Fruit fly (Drosophila melanogaster) whole organism, pupa: Measurements from ENCODE around the gene CCT7.

ENCODE experiments used
- CG10348 ChIP-seq: fragments of 200-800 bp; sonication (Bioruptor generic); IDR thresholded peaks from 2 replicates; pipeline ENCODE4 v1.3.6; 2022; ENCODE audit warnings: missing biosample characterization, missing genetic modification characterization
- CG12605 ChIP-seq: fragments of 200-800 bp; sonication (Bioruptor generic); IDR thresholded peaks from 2 replicates; pipeline ENCODE4 v1.3.6; 2022; ENCODE audit warnings: missing biosample characterization, missing genetic modification characterization
- CG13204 ChIP-seq: fragments of 200-800 bp; sonication (Bioruptor generic); optimal IDR thresholded peaks from 2 replicates; lab custom pipeline; 2018; ENCODE audit warnings: missing biosample characterization, mild to moderate bottlenecking, missing genetic modification characterization, moderate library complexity
- CG14655 ChIP-seq: fragments of 200-800 bp; sonication (Bioruptor generic); optimal IDR thresholded peaks from 3 replicates; lab custom pipeline; 2017; ENCODE audit warnings: mild to moderate bottlenecking, missing biosample characterization, missing genetic modification reagents, missing genetic modification characterization
- CG15710 ChIP-seq: fragments of 200-800 bp; sonication (Bioruptor generic); optimal IDR thresholded peaks from 2 replicates; lab custom pipeline; 2018; ENCODE audit warnings: missing biosample characterization, mild to moderate bottlenecking, missing genetic modification characterization, moderate library complexity
- CG17806 ChIP-seq: fragments of 200-800 bp; sonication (Bioruptor generic); optimal IDR thresholded peaks from 2 replicates; lab custom pipeline; 2018; ENCODE audit warnings: missing biosample characterization, mild to moderate bottlenecking, missing genetic modification characterization, moderate library complexity
- CG32121 ChIP-seq: fragments of 200-800 bp; sonication (Bioruptor generic); IDR thresholded peaks from 2 replicates; pipeline ENCODE4 v1.3.6; 2022; ENCODE audit warnings: missing biosample characterization, missing genetic modification characterization
- CG34367 ChIP-seq: fragments of 200-800 bp; sonication (Bioruptor generic); optimal IDR thresholded peaks from 2 replicates; lab custom pipeline; 2018; ENCODE audit warnings: missing biosample characterization, mild to moderate bottlenecking, missing genetic modification characterization
- CG4496 ChIP-seq: fragments of 200-800 bp; sonication (Bioruptor generic); IDR thresholded peaks from 3 replicates; pipeline ENCODE4 v1.3.6; 2022; ENCODE audit warnings: missing biosample characterization, missing genetic modification characterization
- CG8159 ChIP-seq: fragments of 200-800 bp; sonication (Bioruptor generic); optimal IDR thresholded peaks from 3 replicates; lab custom pipeline; 2018; ENCODE audit warnings: missing biosample characterization, mild to moderate bottlenecking, missing genetic modification characterization, moderate library complexity
- CG8301 ChIP-seq: fragments of 200-800 bp; sonication (Bioruptor generic); optimal IDR thresholded peaks from 2 replicates; lab custom pipeline; 2018; ENCODE audit warnings: missing biosample characterization, mild to moderate bottlenecking, missing genetic modification characterization
- CG9948 ChIP-seq: fragments of 200-800 bp; sonication (Bioruptor generic); optimal IDR thresholded peaks from 2 replicates; lab custom pipeline; 2018; ENCODE audit warnings: missing biosample characterization, mild to moderate bottlenecking, missing genetic modification characterization, moderate library complexity
- D1 ChIP-seq: fragments of 200-800 bp; sonication (Bioruptor generic); optimal IDR thresholded peaks from 2 replicates; lab custom pipeline; 2018; ENCODE audit warnings: missing biosample characterization, mild to moderate bottlenecking, missing genetic modification characterization, moderate library complexity
- EcR ChIP-seq: fragments of 200-800 bp; sonication (Bioruptor generic); optimal IDR thresholded peaks from 3 replicates; lab custom pipeline; 2019; ENCODE audit warnings: missing biosample characterization, missing genetic modification characterization, mild to moderate bottlenecking, moderate library complexity, missing genetic modification reagents
- Ets98B ChIP-seq: fragments of 200-800 bp; sonication (Bioruptor generic); IDR thresholded peaks from 2 replicates; pipeline ENCODE4 v1.3.6; 2022; ENCODE audit warnings: missing biosample characterization, missing genetic modification characterization
- Pif1A ChIP-seq: fragments of 200-800 bp; sonication (Bioruptor generic); optimal IDR thresholded peaks from 3 replicates; lab custom pipeline; 2016; ENCODE audit warnings: missing biosample characterization, missing genetic modification characterization
- Pif1B ChIP-seq: fragments of 200-800 bp; sonication (Bioruptor generic); optimal IDR thresholded peaks from 3 replicates; lab custom pipeline; 2016; ENCODE audit warnings: missing biosample characterization, missing genetic modification characterization
- Snoo ChIP-seq: fragments of 200-800 bp; sonication (Bioruptor generic); optimal IDR thresholded peaks from 3 replicates; lab custom pipeline; 2017; ENCODE audit warnings: missing biosample characterization, mild to moderate bottlenecking, missing genetic modification characterization, inconsistent platforms
- fd96Ca ChIP-seq: fragments of 200-800 bp; sonication (Bioruptor generic); IDR thresholded peaks from 3 replicates; pipeline ENCODE4 v1.3.6; 2022; ENCODE audit warnings: missing biosample characterization, missing genetic modification characterization
- gl ChIP-seq: fragments of 200-800 bp; sonication (Bioruptor generic); optimal IDR thresholded peaks from 2 replicates; lab custom pipeline; 2018; ENCODE audit warnings: missing biosample characterization, mild to moderate bottlenecking, missing genetic modification characterization
- rn ChIP-seq: fragments of 200-800 bp; sonication (Bioruptor generic); IDR thresholded peaks from 2 replicates; pipeline ENCODE4 v1.3.6; 2022; ENCODE audit warnings: missing biosample characterization, missing genetic modification characterization

CCT7 gene

DNA sequence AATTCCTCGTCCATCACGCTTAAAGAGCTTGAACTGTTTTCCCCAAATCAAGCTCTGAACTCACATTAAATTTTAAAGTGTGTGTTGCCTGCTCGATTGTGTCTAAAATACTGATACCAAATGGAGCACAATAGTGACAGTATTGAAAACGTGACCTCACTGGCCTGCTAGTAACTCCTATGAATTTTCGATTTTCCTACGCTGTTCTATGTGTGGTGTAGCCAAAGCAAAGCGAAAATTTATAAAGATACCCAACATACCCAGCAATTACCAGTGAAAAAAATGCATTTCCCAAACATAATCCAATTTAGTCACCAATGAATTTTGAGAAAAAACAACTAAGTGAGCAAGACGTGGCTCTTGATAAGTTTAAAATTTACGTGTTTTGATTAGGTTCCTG is 21.5 kb upstream of the CCT7 start, which contains the start of gene CG33191:
TSS of gene CG33191 (minus strand) at position 101 of the 400 bp plus-strand sequence.
- TF ChIP-seq CG12605 (GFP tag; lab: Robert Waterston, UW) (no peak), CG8159 (tag; lab: Kevin White, UChicago) (no peak), CG9948 (tag; lab: Kevin White, UChicago) (no peak), CG8301 (tag; lab: Kevin White, UChicago) (no peak), CG14655 (no peak), rn (no peak), CG13204 (no peak), CG10348 (GFP tag; lab: Robert Waterston, UW) (no peak), CG32121 (GFP tag; lab: Robert Waterston, UW) (no peak), fd96Ca (no peak), Pif1A (GFP tag; lab: Kevin White, UChicago) (no peak), Pif1B (GFP tag; lab: Kevin White, UChicago) (no peak), gl (tag; lab: Kevin White, UChicago) (no peak), Ets98B (no peak), CG4496 (GFP tag; lab: Robert Waterston, UW) (no peak)

- TF ChIP-seq Pif1A (GFP tag; lab: Kevin White, UChicago) (no peak), CG14655 (no peak), Snoo (tag; lab: Kevin White, UChicago) (no peak)
- TF ChIP-seq, all 21 proteins: peak for 0
These were observed 20.7 kb upstream of the CCT7 start, which contains the start of gene CG33189 for dm6 chr3R:8780689-8781088. TSS of gene CG33189 (minus strand) at chr3R:8780789.

- no peak for TF ChIP-seq Pif1B (GFP tag; lab: Kevin White, UChicago)
- peak; percentile 10; the same call in 1 of the 2 replicates for TF ChIP-seq CG10348 (GFP tag; lab: Robert Waterston, UW)
- TF ChIP-seq CG15710 (tag; lab: Kevin White, UChicago): no peak
- TF ChIP-seq EcR (GFP tag; lab: Kevin White, UChicago): no peak
- TF ChIP-seq Snoo (tag; lab: Kevin White, UChicago): no peak
- no peak for TF ChIP-seq Pif1A (GFP tag; lab: Kevin White, UChicago)
- no peak for TF ChIP-seq CG8159 (tag; lab: Kevin White, UChicago)
- TF ChIP-seq CG9948 (tag; lab: Kevin White, UChicago): no peak
- TF ChIP-seq fd96Ca: peak; percentile 62; the same call in 2 of the 3 replicates
- TF ChIP-seq CG14655: no peak
- TF ChIP-seq CG13204: no peak
- TF ChIP-seq CG17806 (tag; lab: Kevin White, UChicago): no peak
- TF ChIP-seq gl (tag; lab: Kevin White, UChicago): no peak
- peak; percentile 80 for TF ChIP-seq CG32121 (GFP tag; lab: Robert Waterston, UW)
- peak; percentile 73 for TF ChIP-seq Ets98B
- peak; percentile 47; the same call in 1 of the 2 replicates for TF ChIP-seq rn
- TF ChIP-seq CG4496 (GFP tag; lab: Robert Waterston, UW): peak; percentile 85
- 0 out of 2 replicates have a peak, but pooled peaks have one; percentile 24 for TF ChIP-seq CG12605 (GFP tag; lab: Robert Waterston, UW)
- no peak for TF ChIP-seq CG34367 (tag; lab: Kevin White, UChicago)
- TF ChIP-seq CG8301 (tag; lab: Kevin White, UChicago): no peak
- TF ChIP-seq D1 (tag; lab: Kevin White, UChicago): no peak
These were observed 16.6 kb upstream of the CCT7 start for dm6 chr3R:8784788-8785187.

DNA sequence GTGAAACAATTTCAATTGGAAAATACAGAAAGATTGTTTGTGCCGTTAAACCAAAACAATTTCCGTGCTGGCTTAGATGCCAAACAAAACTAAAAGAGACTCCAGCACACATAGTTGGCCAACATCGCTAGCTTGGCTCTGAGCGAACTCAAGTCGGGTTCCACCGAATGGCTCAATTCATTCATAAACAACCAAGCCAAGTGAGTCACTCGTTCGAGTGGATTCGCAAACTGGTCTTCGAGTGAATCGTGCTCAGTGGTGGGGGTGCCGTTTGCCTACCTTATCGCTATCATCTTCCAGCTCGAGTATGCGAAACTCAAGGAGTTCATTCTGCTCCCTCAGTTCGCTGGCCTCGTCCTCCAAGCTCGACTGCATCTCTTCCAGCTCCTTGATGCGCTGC is 15.9 kb upstream of the CCT7 start:
- 0 out of 3 replicates have a peak, but pooled peaks have one; percentile 23 for TF ChIP-seq CG4496 (GFP tag; lab: Robert Waterston, UW)
- TF ChIP-seq EcR (GFP tag; lab: Kevin White, UChicago): peak; percentile 82
- TF ChIP-seq Pif1A (GFP tag; lab: Kevin White, UChicago): no peak

DNA sequence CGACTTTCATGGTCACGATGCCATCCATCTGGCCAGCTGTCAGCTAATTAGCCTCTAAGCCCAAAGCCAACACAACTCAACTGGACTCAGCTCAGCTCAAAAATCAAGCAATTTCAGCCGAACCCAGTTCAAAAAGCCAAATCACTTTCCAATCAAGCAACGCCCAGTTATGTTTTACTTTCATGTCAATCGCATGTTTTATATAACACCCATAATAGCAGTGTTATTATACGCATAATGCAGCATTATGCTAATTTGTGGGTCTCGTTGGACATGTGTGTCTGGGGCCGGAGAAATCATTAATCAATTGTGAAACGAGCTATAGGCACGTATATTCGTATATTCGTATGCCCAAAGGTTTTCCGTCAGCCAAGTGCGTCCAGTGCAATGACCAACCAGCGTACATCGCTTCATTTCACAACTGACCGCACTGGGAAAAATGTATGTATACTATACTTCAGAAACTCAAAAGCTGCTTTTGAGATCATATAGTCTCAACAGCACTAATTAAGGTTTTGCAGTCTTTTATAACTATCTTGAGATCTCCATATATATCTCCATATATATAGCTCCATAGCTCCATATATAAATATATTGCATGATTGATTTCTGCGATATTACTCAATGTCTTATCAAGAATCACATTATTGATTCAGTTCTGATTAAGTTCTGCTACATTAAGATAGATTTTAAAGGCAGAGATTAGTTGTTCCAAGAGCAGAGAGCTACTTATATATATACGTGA is 13.7 kb upstream of the CCT7 start:
- no peak for TF ChIP-seq CG13204
- no peak for TF ChIP-seq EcR (GFP tag; lab: Kevin White, UChicago)
- TF ChIP-seq CG9948 (tag; lab: Kevin White, UChicago): no peak
- TF ChIP-seq CG14655: peak; percentile 75
- TF ChIP-seq gl (tag; lab: Kevin White, UChicago): peak; percentile 8
- TF ChIP-seq, all 21 proteins: peak for 2

- peak; percentile 98 for TF ChIP-seq Pif1B (GFP tag; lab: Kevin White, UChicago)
- peak; percentile 91 for TF ChIP-seq CG12605 (GFP tag; lab: Robert Waterston, UW)
- TF ChIP-seq EcR (GFP tag; lab: Kevin White, UChicago): no peak
- TF ChIP-seq CG13204: no peak
- TF ChIP-seq rn: peak; percentile 87
- peak; percentile 89 for TF ChIP-seq CG14655
- TF ChIP-seq gl (tag; lab: Kevin White, UChicago): peak; percentile 41
- TF ChIP-seq CG10348 (GFP tag; lab: Robert Waterston, UW): no peak
- peak; percentile 97 for TF ChIP-seq Pif1A (GFP tag; lab: Kevin White, UChicago)
- peak; percentile 94 for TF ChIP-seq fd96Ca
- TF ChIP-seq D1 (tag; lab: Kevin White, UChicago): no peak
- TF ChIP-seq Ets98B: peak; percentile 95
- TF ChIP-seq CG34367 (tag; lab: Kevin White, UChicago): peak; percentile 76
- TF ChIP-seq CG9948 (tag; lab: Kevin White, UChicago): peak; percentile 82
- peak; percentile 82 for TF ChIP-seq CG8159 (tag; lab: Kevin White, UChicago)
- peak; percentile 77 for TF ChIP-seq CG17806 (tag; lab: Kevin White, UChicago)
- peak; percentile 96 for TF ChIP-seq CG4496 (GFP tag; lab: Robert Waterston, UW)
- TF ChIP-seq CG15710 (tag; lab: Kevin White, UChicago): peak; percentile 78
- peak; percentile 90 for TF ChIP-seq CG32121 (GFP tag; lab: Robert Waterston, UW)
- TF ChIP-seq Snoo (tag; lab: Kevin White, UChicago): peak; percentile 27
- peak; percentile 82 for TF ChIP-seq CG8301 (tag; lab: Kevin White, UChicago)
These were observed 12.5 kb upstream of the CCT7 start for dm6 chr3R:8788722-8789400.
